Fruit fly (Drosophila melanogaster) whole organism, embryonic: ENCODE measurements around the gene heix.

Source experiments
- Antp ChIP-seq: fragments of 200-800 bp; sonication (Bioruptor generic); optimal IDR thresholded peaks from 3 replicates; lab custom pipeline; 2016; ENCODE audit warnings: missing biosample characterization, missing genetic modification characterization
- Atf-2 ChIP-seq: fragments of 200-800 bp; sonication (Bioruptor generic); optimal IDR thresholded peaks from 2 replicates; lab custom pipeline; 2016; ENCODE audit warnings: missing biosample characterization, missing genetic modification characterization
- B-H1 ChIP-seq: fragments of 200-800 bp; sonication (Bioruptor generic); IDR thresholded peaks from 3 replicates; pipeline ENCODE4 v1.3.6; 2022; ENCODE audit warnings: missing biosample characterization, missing genetic modification characterization
- CG10543 ChIP-seq: fragments of 200-800 bp; sonication (Bioruptor generic); optimal IDR thresholded peaks from 3 replicates; lab custom pipeline; 2017; ENCODE audit warnings: missing biosample characterization, mild to moderate bottlenecking, missing genetic modification characterization, moderate library complexity
- CG12155 ChIP-seq: fragments of 200-800 bp; sonication (Bioruptor generic); optimal IDR thresholded peaks from 3 replicates; lab custom pipeline; 2016; ENCODE audit warnings: missing biosample characterization, missing genetic modification characterization
- CG12391 ChIP-seq: fragments of 200-800 bp; sonication (Bioruptor generic); optimal IDR thresholded peaks from 3 replicates; lab custom pipeline; 2018; ENCODE audit warnings: missing biosample characterization, mild to moderate bottlenecking, missing genetic modification characterization, moderate library complexity
- CG15073 ChIP-seq: fragments of 200-800 bp; sonication (Bioruptor generic); optimal IDR thresholded peaks from 2 replicates; lab custom pipeline; 2016; ENCODE audit warnings: missing biosample characterization, missing genetic modification characterization
- CG15601 ChIP-seq: fragments of 200-800 bp; sonication (Bioruptor generic); optimal IDR thresholded peaks from 3 replicates; lab custom pipeline; 2019; ENCODE audit warnings: missing biosample characterization, mild to moderate bottlenecking, missing genetic modification characterization, moderate library complexity
- CG17328 ChIP-seq: fragments of 200-800 bp; sonication (Bioruptor generic); IDR thresholded peaks from 2 replicates; pipeline ENCODE4 v1.3.6; 2022; ENCODE audit warnings: missing biosample characterization, missing genetic modification characterization
- CG17612 ChIP-seq: fragments of 200-800 bp; sonication (Bioruptor generic); IDR thresholded peaks from 2 replicates; pipeline ENCODE4 v1.3.6; 2022; ENCODE audit warnings: missing biosample characterization, missing genetic modification characterization
- CG17829 ChIP-seq: fragments of 200-800 bp; optimal IDR thresholded peaks from 2 replicates; lab custom pipeline; 2019; ENCODE audit warnings: missing biosample characterization, mild to moderate bottlenecking, missing genetic modification characterization, moderate library complexity
- CG1792 ChIP-seq: fragments of 200-800 bp; sonication (Bioruptor generic); optimal IDR thresholded peaks from 2 replicates; lab custom pipeline; 2016; ENCODE audit warnings: missing biosample characterization, missing genetic modification characterization
- CG18262 ChIP-seq: fragments of 200-800 bp; optimal IDR thresholded peaks from 3 replicates; lab custom pipeline; 2019; ENCODE audit warnings: missing biosample characterization, mild to moderate bottlenecking, missing genetic modification characterization, moderate library complexity
- CG18599 ChIP-seq: fragments of 200-800 bp; sonication (Bioruptor generic); optimal IDR thresholded peaks from 3 replicates; lab custom pipeline; 2017; ENCODE audit warnings: missing biosample characterization, missing genetic modification characterization, mild to moderate bottlenecking, moderate library complexity, missing genetic modification reagents
- CG2120 ChIP-seq: fragments of 200-800 bp; sonication (Bioruptor generic); optimal IDR thresholded peaks from 3 replicates; lab custom pipeline; 2016; ENCODE audit warnings: missing biosample characterization, missing genetic modification characterization
- CG31365 ChIP-seq: fragments of 200-800 bp; sonication (Bioruptor generic); optimal IDR thresholded peaks from 2 replicates; lab custom pipeline; 2018; ENCODE audit warnings: missing biosample characterization, mild to moderate bottlenecking, missing genetic modification characterization
- CG6654 ChIP-seq: fragments of 200-800 bp; sonication (Bioruptor generic); optimal IDR thresholded peaks from 2 replicates; lab custom pipeline; 2017; ENCODE audit warnings: missing biosample characterization, mild to moderate bottlenecking, missing genetic modification characterization
- CG6765 ChIP-seq: fragments of 200-800 bp; sonication (Bioruptor generic); optimal IDR thresholded peaks from 3 replicates; lab custom pipeline; 2017; ENCODE audit warnings: missing biosample characterization, mild to moderate bottlenecking, missing genetic modification characterization
- CG8281 ChIP-seq: fragments of 200-800 bp; sonication (Bioruptor generic); optimal IDR thresholded peaks from 2 replicates; lab custom pipeline; 2018; ENCODE audit warnings: missing biosample characterization, mild to moderate bottlenecking, missing genetic modification characterization, moderate library complexity
- CG8765 ChIP-seq: fragments of 200-800 bp; sonication (Bioruptor generic); IDR thresholded peaks from 2 replicates; pipeline ENCODE4 v1.3.6; 2022; ENCODE audit warnings: missing biosample characterization, missing genetic modification characterization
- CkIIα-i1 ChIP-seq: fragments of 200-800 bp; sonication (Bioruptor generic); IDR thresholded peaks from 2 replicates; pipeline ENCODE4 v1.3.6; 2022; ENCODE audit warnings: missing biosample characterization, missing genetic modification characterization
- Dip2 ChIP-seq: fragments of 200-800 bp; sonication (Bioruptor generic); IDR thresholded peaks from 2 replicates; pipeline ENCODE4 v1.3.6; 2022; ENCODE audit warnings: missing biosample characterization, missing genetic modification characterization
- Dref ChIP-seq: fragments of 200-800 bp; sonication (Bioruptor generic); IDR thresholded peaks from 2 replicates; pipeline ENCODE4 v1.3.6; 2022; ENCODE audit warnings: missing biosample characterization, missing genetic modification characterization
- Jarid2 ChIP-seq: fragments of 200-800 bp; sonication (Bioruptor generic); optimal IDR thresholded peaks from 3 replicates; lab custom pipeline; 2017; ENCODE audit warnings: mild to moderate bottlenecking, missing biosample characterization, missing genetic modification reagents, missing genetic modification characterization
- Sox100B ChIP-seq: fragments of 200-800 bp; sonication (Bioruptor generic); optimal IDR thresholded peaks from 3 replicates; lab custom pipeline; 2018; ENCODE audit warnings: missing biosample characterization, mild to moderate bottlenecking, missing genetic modification characterization
- Spps ChIP-seq: fragments of 200-800 bp; sonication (Bioruptor generic); optimal IDR thresholded peaks from 2 replicates; lab custom pipeline; 2018; ENCODE audit warnings: missing biosample characterization, mild to moderate bottlenecking, missing genetic modification characterization
- bsh ChIP-seq, 2 experiments: fragments of 200-800 bp; sonication (Bioruptor generic); optimal IDR thresholded peaks; 2 replicates each; lab custom pipeline; 2017 to 2018; ENCODE audit warnings: mild to moderate bottlenecking in 2 of 2, missing biosample characterization in 2 of 2, missing genetic modification characterization in 2 of 2, moderate library complexity in 1 of 2
- da ChIP-seq: fragments of 200-800 bp; sonication (Bioruptor generic); optimal IDR thresholded peaks from 2 replicates; lab custom pipeline; 2016; ENCODE audit warnings: missing biosample characterization, missing genetic modification characterization
- esg ChIP-seq: fragments of 200-800 bp; sonication (Bioruptor generic); conservative IDR thresholded peaks from 2 replicates; pipeline ENCODE4 v1.3.6; 2022; ENCODE audit warnings: missing biosample characterization, missing genetic modification characterization
- fd102C ChIP-seq: fragments of 200-800 bp; sonication (Bioruptor generic); optimal IDR thresholded peaks from 2 replicates; lab custom pipeline; 2018; ENCODE audit warnings: missing biosample characterization, mild to moderate bottlenecking, missing genetic modification characterization, moderate library complexity
- gfzf ChIP-seq: fragments of 200-800 bp; sonication (Bioruptor generic); optimal IDR thresholded peaks from 2 replicates; lab custom pipeline; 2016; ENCODE audit warnings: missing biosample characterization, mild to moderate bottlenecking, missing genetic modification characterization, moderate library complexity
- grau ChIP-seq: fragments of 200-800 bp; optimal IDR thresholded peaks from 3 replicates; lab custom pipeline; 2019; ENCODE audit warnings: missing biosample characterization, mild to moderate bottlenecking, missing genetic modification characterization, moderate library complexity
- hkb ChIP-seq, 2 experiments: fragments of 200-800 bp in 1 of 2; fragments of >200 bp in 1 of 2; sonication (Bioruptor generic) in 1 of 2; IDR thresholded peaks in 1 of 2; optimal IDR thresholded peaks in 1 of 2; 2 replicates each; pipeline versions ENCODE4 v1.3.6 to Lab custom; 2017 to 2022; ENCODE audit warnings: missing biosample characterization in 1 of 2, missing genetic modification characterization in 1 of 2
- insv ChIP-seq, 2 experiments: fragments of 200-800 bp; sonication (Bioruptor generic); optimal IDR thresholded peaks; 3 replicates each; lab custom pipeline; 2016 to 2018; ENCODE audit warnings: missing biosample characterization in 2 of 2, missing genetic modification characterization in 2 of 2
- inv ChIP-seq: fragments of 200-800 bp; sonication (Bioruptor generic); IDR thresholded peaks from 2 replicates; pipeline ENCODE4 v1.3.6; 2022; ENCODE audit warnings: missing biosample characterization, missing genetic modification characterization; ENCODE audit not compliant: partially characterized antibody
- lab ChIP-seq: fragments of 200-800 bp; sonication (Bioruptor generic); optimal IDR thresholded peaks from 3 replicates; lab custom pipeline; 2017; ENCODE audit warnings: missing biosample characterization, missing genetic modification characterization, mild to moderate bottlenecking, moderate library complexity, missing genetic modification reagents
- luna ChIP-seq: fragments of 200-800 bp; sonication (Bioruptor generic); optimal IDR thresholded peaks from 2 replicates; lab custom pipeline; 2016; ENCODE audit warnings: missing biosample characterization, missing genetic modification characterization
- oc ChIP-seq: fragments of 200-800 bp; sonication (Bioruptor generic); optimal IDR thresholded peaks from 2 replicates; lab custom pipeline; 2018; ENCODE audit warnings: missing biosample characterization, mild to moderate bottlenecking, missing genetic modification characterization, moderate library complexity
- pb ChIP-seq: fragments of 200-800 bp; sonication (Bioruptor generic); optimal IDR thresholded peaks from 3 replicates; lab custom pipeline; 2016; ENCODE audit warnings: missing biosample characterization, missing genetic modification characterization
- pnt ChIP-seq: fragments of 200-800 bp; sonication (Bioruptor generic); optimal IDR thresholded peaks from 3 replicates; lab custom pipeline; 2016; ENCODE audit warnings: missing biosample characterization, missing genetic modification characterization
- prd ChIP-seq, 3 experiments: fragments of >200 bp in 2 of 3; fragments of 200-800 bp in 1 of 3; sonication (Bioruptor generic) in 1 of 3; optimal IDR thresholded peaks in 2 of 3; IDR thresholded peaks in 1 of 3; 2 replicates in 2 of 3; 3 replicates in 1 of 3; pipeline versions ENCODE4 v1.3.6 to Lab custom; 2017 to 2022; ENCODE audit warnings: missing biosample characterization in 1 of 3, missing genetic modification characterization in 1 of 3
- pum ChIP-seq: fragments of 200-800 bp; sonication (Bioruptor generic); optimal IDR thresholded peaks from 2 replicates; lab custom pipeline; 2016; ENCODE audit warnings: missing biosample characterization, missing genetic modification characterization
- shn ChIP-seq: fragments of 200-800 bp; sonication (Bioruptor generic); optimal IDR thresholded peaks from 3 replicates; lab custom pipeline; 2016; ENCODE audit warnings: missing biosample characterization, missing genetic modification characterization
- slp2 ChIP-seq: fragments of 200-800 bp; sonication (Bioruptor generic); optimal IDR thresholded peaks from 2 replicates; lab custom pipeline; 2016; ENCODE audit warnings: missing biosample characterization, missing genetic modification characterization
- sna ChIP-seq: fragments of 200-800 bp; sonication (Bioruptor generic); IDR thresholded peaks from 2 replicates; pipeline ENCODE4 v1.3.6; 2022; ENCODE audit warnings: missing biosample characterization, missing genetic modification characterization; ENCODE audit not compliant: partially characterized antibody
- ttk ChIP-seq: fragments of 200-800 bp; sonication (Bioruptor generic); IDR thresholded peaks from 2 replicates; pipeline ENCODE4 v2.1.2; 2022; ENCODE audit warnings: missing biosample characterization, missing genetic modification characterization
- unc-4 ChIP-seq: fragments of 200-800 bp; sonication (Bioruptor generic); IDR thresholded peaks from 2 replicates; pipeline ENCODE4 v1.3.6; 2022; ENCODE audit warnings: missing biosample characterization, missing genetic modification characterization; ENCODE audit not compliant: partially characterized antibody
- zen2 ChIP-seq: fragments of 200-800 bp; sonication (Bioruptor generic); IDR thresholded peaks from 3 replicates; pipeline ENCODE4 v1.3.6; 2022; ENCODE audit warnings: missing biosample characterization, missing genetic modification characterization; ENCODE audit not compliant: partially characterized antibody

heix gene

DNA sequence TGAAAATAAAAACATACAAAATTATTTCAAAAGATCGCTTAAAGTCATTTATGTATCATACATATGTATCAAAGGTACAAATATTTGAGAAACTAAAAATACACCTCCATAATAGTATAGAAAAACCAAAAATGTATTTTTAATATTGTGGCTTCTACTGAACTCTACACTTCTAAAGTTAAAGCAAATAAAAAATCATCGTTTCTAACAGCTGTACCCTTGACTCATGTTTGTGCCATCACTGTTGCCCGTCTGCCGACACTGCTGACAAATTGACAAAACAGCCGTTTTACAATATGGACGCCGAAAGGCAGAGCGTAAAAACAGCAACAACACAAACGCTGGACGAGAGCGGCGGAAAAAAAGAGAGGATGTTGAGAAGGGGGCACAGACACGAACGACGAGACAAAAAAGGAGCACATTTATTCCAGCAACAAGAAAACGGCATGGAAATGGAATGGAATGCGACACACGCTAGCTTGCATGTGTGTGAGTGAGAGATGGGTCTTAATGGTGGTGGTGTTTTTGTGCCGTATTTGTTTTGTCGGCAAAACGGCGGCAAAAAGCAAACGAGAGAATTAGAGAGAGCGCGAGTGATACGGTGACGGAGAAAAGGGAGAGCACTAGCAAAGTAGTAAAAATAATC is 13.2 kb downstream of the heix start (continued):
- TF ChIP-seq insv (GFP tag; optimal IDR thresholded peaks at IDR 0.05; lab: Kevin White, UChicago): no peak
- peak; percentile 58 for TF ChIP-seq Jarid2 (GFP tag; lab: Kevin White, UChicago)
- TF ChIP-seq esg: no peak
- peak; percentile 86 for TF ChIP-seq Sox100B (GFP tag; lab: Kevin White, UChicago)
- TF ChIP-seq gfzf (GFP tag; lab: Kevin White, UChicago): no peak
- no peak for TF ChIP-seq luna (GFP tag; lab: Kevin White, UChicago)
- peak; percentile 67 for TF ChIP-seq Antp (GFP tag; lab: Kevin White, UChicago)
- no peak for TF ChIP-seq prd (optimal IDR thresholded peaks at IDR 0.05; lab: Kevin White, UChicago)
- TF ChIP-seq prd (GFP tag; IDR thresholded peaks at IDR 0.05; lab: Robert Waterston, UW): no peak
- TF ChIP-seq CG31365 (tag; lab: Kevin White, UChicago): peak; percentile 53
- TF ChIP-seq CG18262 (tag; lab: Kevin White, UChicago): peak; percentile 91
- TF ChIP-seq CG10543 (GFP tag; lab: Kevin White, UChicago): peak; percentile 71
- TF ChIP-seq ttk (GFP tag; lab: Robert Waterston, UW): no peak
- TF ChIP-seq CG17829 (tag; lab: Kevin White, UChicago): peak; percentile 86
- TF ChIP-seq CG1792 (GFP tag; lab: Kevin White, UChicago): peak; percentile 74
- peak; percentile 81 for TF ChIP-seq CG6765 (GFP tag; lab: Kevin White, UChicago)
- no peak for TF ChIP-seq CG17328 (GFP tag; lab: Robert Waterston, UW)
- TF ChIP-seq Spps (tag; lab: Kevin White, UChicago): peak; percentile 77
- TF ChIP-seq CG8281 (tag; lab: Kevin White, UChicago): peak; percentile 94
- peak; percentile 90 for TF ChIP-seq CG12391 (tag; lab: Kevin White, UChicago)
- TF ChIP-seq pb (GFP tag; lab: Kevin White, UChicago): peak; percentile 83
- TF ChIP-seq CG6654 (GFP tag; lab: Kevin White, UChicago): peak; percentile 72
- TF ChIP-seq Dref (GFP tag; lab: Robert Waterston, UW): no peak
- no peak for TF ChIP-seq Dip2 (GFP tag; lab: Robert Waterston, UW)
- TF ChIP-seq CG2120: peak; percentile 94
- TF ChIP-seq lab (GFP tag; lab: Kevin White, UChicago): peak; percentile 92
- peak; percentile 26 for TF ChIP-seq da (GFP tag; lab: Kevin White, UChicago)
- peak; percentile 19 for TF ChIP-seq Atf-2 (GFP tag; lab: Kevin White, UChicago)
- no peak for TF ChIP-seq CkIIα-i1 (GFP tag; lab: Robert Waterston, UW)
- TF ChIP-seq hkb (optimal IDR thresholded peaks at IDR 0.05; lab: Kevin White, UChicago): no peak
- no peak for TF ChIP-seq hkb (GFP tag; IDR thresholded peaks at IDR 0.05; lab: Robert Waterston, UW)
- no peak for TF ChIP-seq inv (GFP tag; lab: Robert Waterston, UW)
- peak; percentile 31 to 82 for TF ChIP-seq bsh (GFP tag; optimal IDR thresholded peaks at IDR 0.05; lab: Kevin White, UChicago)
- no peak for TF ChIP-seq fd102C (GFP tag; lab: Kevin White, UChicago)
- peak; percentile 52 for TF ChIP-seq slp2 (GFP tag; lab: Kevin White, UChicago)
- TF ChIP-seq unc-4 (GFP tag; lab: Robert Waterston, UW): no peak
- no peak for TF ChIP-seq CG17612 (GFP tag; lab: Robert Waterston, UW)
- TF ChIP-seq CG18599: peak; percentile 87
- no peak for TF ChIP-seq B-H1
- TF ChIP-seq grau (tag; lab: Kevin White, UChicago): peak; percentile 88
- peak; percentile 98 for TF ChIP-seq CG15073 (GFP tag; lab: Kevin White, UChicago)
- peak; percentile 72 for TF ChIP-seq pnt
- no peak for TF ChIP-seq CG8765 (GFP tag; lab: Robert Waterston, UW)
- TF ChIP-seq CG12155 (GFP tag; lab: Kevin White, UChicago): peak; percentile 77
- TF ChIP-seq pum (GFP tag; lab: Kevin White, UChicago): peak; percentile 71
- peak; percentile 68 for TF ChIP-seq CG15601 (tag; lab: Kevin White, UChicago)
- peak; percentile 48 for TF ChIP-seq oc (tag; lab: Kevin White, UChicago)
- TF ChIP-seq zen2: no peak
- TF ChIP-seq shn (GFP tag; lab: Kevin White, UChicago): peak; percentile 88
- TF ChIP-seq sna (GFP tag; lab: Robert Waterston, UW): no peak
